Worm (Caenorhabditis elegans): Measurements from ENCODE around the gene F42F12.3.

DNA sequence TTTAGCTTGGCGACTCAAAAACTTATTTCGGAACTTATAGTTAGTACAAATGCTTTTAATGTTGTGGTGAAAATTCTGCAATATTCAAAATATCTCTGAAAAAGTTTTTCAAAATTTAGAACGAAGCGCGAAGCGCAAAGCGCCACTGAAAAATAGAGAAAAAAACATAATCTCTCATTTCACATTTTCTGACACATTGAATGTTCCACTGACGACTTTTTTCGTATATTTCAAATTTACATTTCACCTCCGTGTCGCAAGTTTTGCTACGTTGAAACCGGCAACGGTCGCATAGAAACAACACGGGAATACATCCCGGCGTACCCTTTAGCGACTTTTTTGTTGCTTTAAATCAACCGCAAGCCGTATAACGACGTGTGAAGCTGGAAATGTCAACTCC, 2.0 kb upstream of the F42F12.3 start, which contains the start of gene F42F12.14:
- TF ChIP-seq mep-1 (tag; optimal IDR thresholded peaks at IDR 0.05): no peak
- TF ChIP-seq pha-4 (tag; optimal IDR thresholded peaks at IDR 0.05): no peak
- no peak for TF ChIP-seq ztf-11 (tag; optimal IDR thresholded peaks at IDR 0.05)
- no peak for TF ChIP-seq snpc-4 (tag; optimal IDR thresholded peaks at IDR 0.05)
- TF ChIP-seq nhr-237 (tag; optimal IDR thresholded peaks at IDR 0.05): no peak
- no peak for TF ChIP-seq blmp-1 (tag; optimal IDR thresholded peaks at IDR 0.05)
- no peak for TF ChIP-seq unc-39 (tag; optimal IDR thresholded peaks at IDR 0.05)
- no peak for TF ChIP-seq mab-5 (tag; optimal IDR thresholded peaks at IDR 0.05)
- no peak for TF ChIP-seq ceh-83 (GFP tag; optimal IDR thresholded peaks at IDR 0.05)
- TF ChIP-seq unc-62 (GFP tag; optimal IDR thresholded peaks at IDR 0.05): no peak
- no peak for TF ChIP-seq elt-3 (tag; optimal IDR thresholded peaks at IDR 0.05)
- TF ChIP-seq unc-120 (tag; optimal IDR thresholded peaks at IDR 0.05; ENCODE audit: poor library complexity, severe bottlenecking): no peak
- TF ChIP-seq elt-1 (tag; optimal IDR thresholded peaks at IDR 0.05; ENCODE audit: borderline replicate concordance, insufficient read depth): no peak
